Worm (Caenorhabditis elegans) whole organism, L4/young adult: Measurements from ENCODE around the gene eif-3.L.

Source experiments
- W03F9.2 ChIP-seq: fragments of 150-350 bp; optimal IDR thresholded peaks from 2 replicates; lab custom pipeline; 2014; ENCODE audit warnings: missing biosample characterization, missing genetic modification characterization
- him-1 ChIP-seq: sonication (generic microtip); optimal IDR thresholded peaks from 2 replicates; lab custom pipeline; 2016; ENCODE audit warnings: missing genotype, missing genetic modification reagents, missing genetic modification characterization, missing compliant biosample characterization

- TF ChIP-seq him-1 (tag; lab: Kevin White, UChicago): no peak
- TF ChIP-seq W03F9.2: no peak
Measured at ce11 chrII:5640362-5641079, 18.2 kb upstream of the eif-3.L start.
